Worm (Caenorhabditis elegans): ENCODE data around the gene H20E11.1.

Gene H20E11.1

ce11 chrIV:6859270-6859669 is 29.3 kb downstream of the H20E11.1 start, which contains the start of gene R13H7.2:
TSS of gene R13H7.2 (minus strand) at chrIV:6859370.
- TF ChIP-seq scrt-1 (GFP tag; IDR thresholded peaks at IDR 0.05): no peak
- no peak for TF ChIP-seq ceh-13 (GFP tag; optimal IDR thresholded peaks at IDR 0.05)
- no peak for TF ChIP-seq B0310.2 (tag; optimal IDR thresholded peaks at IDR 0.05)
- no peak for TF ChIP-seq flt-1 (GFP tag; IDR thresholded peaks at IDR 0.05)
- no peak for TF ChIP-seq F13C5.2 (tag; optimal IDR thresholded peaks at IDR 0.05)
- TF ChIP-seq ets-7 (tag; optimal IDR thresholded peaks at IDR 0.05): no peak
- no peak for TF ChIP-seq hmg-4 (GFP tag; optimal IDR thresholded peaks at IDR 0.05)
- TF ChIP-seq hmbx-1 (tag; optimal IDR thresholded peaks at IDR 0.05): no peak
- no peak for TF ChIP-seq tra-4 (tag; optimal IDR thresholded peaks at IDR 0.05)
- TF ChIP-seq ceh-36 (tag; optimal IDR thresholded peaks at IDR 0.05): no peak
- no peak for TF ChIP-seq hnd-1 (tag; optimal IDR thresholded peaks at IDR 0.05)
- TF ChIP-seq pes-1 (GFP tag; IDR thresholded peaks at IDR 0.05): no peak
- TF ChIP-seq aly-1 (tag; optimal IDR thresholded peaks at IDR 0.05): no peak
- no peak for TF ChIP-seq tbx-37 (GFP tag; conservative IDR thresholded peaks at IDR 0.05)
- TF ChIP-seq tbx-11 (GFP tag; IDR thresholded peaks at IDR 0.05): no peak
- TF ChIP-seq ama-1 (optimal IDR thresholded peaks at IDR 0.05): no peak
- no peak for TF ChIP-seq sea-1 (GFP tag; conservative IDR thresholded peaks at IDR 0.05)

DNA sequence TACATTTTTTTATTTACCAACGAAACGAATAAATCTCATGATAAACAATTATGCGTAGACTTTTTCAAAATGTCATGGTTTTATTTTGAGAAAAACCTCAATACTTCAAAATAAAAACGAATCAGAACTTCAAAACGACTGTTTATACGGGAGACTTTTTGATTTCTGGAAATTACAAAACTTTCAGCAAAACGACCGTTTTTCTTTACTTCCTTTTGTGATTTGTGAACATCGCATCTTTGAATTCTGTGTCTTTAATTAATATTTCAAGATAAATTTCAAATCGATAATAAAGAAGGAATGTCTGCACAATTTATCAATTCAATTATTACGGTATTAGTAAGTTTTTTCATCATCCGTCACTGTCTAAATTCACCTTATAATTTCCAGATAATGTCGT is 37.8 kb downstream of the H20E11.1 start, which contains the start of gene srx-20:
Gene srx-20 (plus strand): TSS at position 301 of the 400 bp plus-strand sequence.
- TF ChIP-seq ets-7 (tag; optimal IDR thresholded peaks at IDR 0.05): no peak
- TF ChIP-seq hnd-1 (tag; optimal IDR thresholded peaks at IDR 0.05): no peak
- no peak for TF ChIP-seq hmg-4 (GFP tag; optimal IDR thresholded peaks at IDR 0.05)
- TF ChIP-seq tbx-37 (GFP tag; conservative IDR thresholded peaks at IDR 0.05): no peak
- TF ChIP-seq pes-1 (GFP tag; IDR thresholded peaks at IDR 0.05): no peak
- TF ChIP-seq F13C5.2 (tag; optimal IDR thresholded peaks at IDR 0.05): no peak
- TF ChIP-seq ceh-13 (GFP tag; optimal IDR thresholded peaks at IDR 0.05): no peak
- no peak for TF ChIP-seq ama-1 (optimal IDR thresholded peaks at IDR 0.05)
- TF ChIP-seq flt-1 (GFP tag; IDR thresholded peaks at IDR 0.05): no peak
- TF ChIP-seq sea-1 (GFP tag; conservative IDR thresholded peaks at IDR 0.05): no peak
- no peak for TF ChIP-seq hmbx-1 (tag; optimal IDR thresholded peaks at IDR 0.05)
- TF ChIP-seq ceh-36 (tag; optimal IDR thresholded peaks at IDR 0.05): no peak
- no peak for TF ChIP-seq aly-1 (tag; optimal IDR thresholded peaks at IDR 0.05)
- TF ChIP-seq B0310.2 (tag; optimal IDR thresholded peaks at IDR 0.05): no peak
- no peak for TF ChIP-seq tra-4 (tag; optimal IDR thresholded peaks at IDR 0.05)
- TF ChIP-seq scrt-1 (GFP tag; IDR thresholded peaks at IDR 0.05): no peak

DNA sequence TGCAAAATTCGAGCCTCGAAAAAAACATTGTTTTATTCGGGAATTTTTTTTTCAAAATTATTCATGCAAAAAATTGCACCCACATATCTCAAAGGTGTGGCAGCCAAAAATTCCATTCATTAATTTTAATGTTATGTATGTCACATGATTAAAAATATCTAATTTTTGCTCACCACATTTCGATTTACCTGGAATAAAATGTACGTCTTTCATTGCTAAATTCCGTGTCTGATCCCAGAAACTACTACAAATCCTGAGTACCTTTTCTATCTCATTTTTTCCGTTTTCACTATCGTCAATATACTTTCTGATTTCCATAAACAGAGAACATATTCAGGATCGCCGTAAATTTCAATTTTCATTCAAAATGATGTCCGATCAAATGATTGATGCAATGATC is 43.0 kb downstream of the H20E11.1 start, which contains the start of gene srx-19:
Gene srx-19 (plus strand): TSS at position 301 of the 400 bp plus-strand sequence.
- TF ChIP-seq sea-1 (GFP tag; conservative IDR thresholded peaks at IDR 0.05) (no peak), tbx-37 (GFP tag; conservative IDR thresholded peaks at IDR 0.05) (no peak), ets-7 (tag; optimal IDR thresholded peaks at IDR 0.05) (no peak), scrt-1 (GFP tag; IDR thresholded peaks at IDR 0.05) (no peak), ceh-13 (GFP tag; optimal IDR thresholded peaks at IDR 0.05) (no peak), hnd-1 (tag; optimal IDR thresholded peaks at IDR 0.05) (no peak), aly-1 (tag; optimal IDR thresholded peaks at IDR 0.05) (no peak), ama-1 (optimal IDR thresholded peaks at IDR 0.05) (no peak)

- TF ChIP-seq tbx-37 (GFP tag; conservative IDR thresholded peaks at IDR 0.05) (no peak), tbx-11 (GFP tag; IDR thresholded peaks at IDR 0.05) (no peak), ama-1 (optimal IDR thresholded peaks at IDR 0.05) (no peak), F13C5.2 (tag; optimal IDR thresholded peaks at IDR 0.05) (no peak), ceh-36 (tag; optimal IDR thresholded peaks at IDR 0.05) (no peak), ceh-13 (GFP tag; optimal IDR thresholded peaks at IDR 0.05) (no peak), B0310.2 (tag; optimal IDR thresholded peaks at IDR 0.05) (no peak), scrt-1 (GFP tag; IDR thresholded peaks at IDR 0.05) (no peak), ets-7 (tag; optimal IDR thresholded peaks at IDR 0.05) (no peak), hnd-1 (tag; optimal IDR thresholded peaks at IDR 0.05) (no peak)
Observed at ce11 chrIV:6878912-6879554, 49.1 kb downstream of the H20E11.1 start.

- no peak for TF ChIP-seq ceh-13 (GFP tag; optimal IDR thresholded peaks at IDR 0.05)
- TF ChIP-seq ama-1 (optimal IDR thresholded peaks at IDR 0.05): no peak
- no peak for TF ChIP-seq tra-4 (tag; optimal IDR thresholded peaks at IDR 0.05)
Observed at ce11 chrIV:6879666-6880210, 49.8 kb downstream of the H20E11.1 start.

DNA sequence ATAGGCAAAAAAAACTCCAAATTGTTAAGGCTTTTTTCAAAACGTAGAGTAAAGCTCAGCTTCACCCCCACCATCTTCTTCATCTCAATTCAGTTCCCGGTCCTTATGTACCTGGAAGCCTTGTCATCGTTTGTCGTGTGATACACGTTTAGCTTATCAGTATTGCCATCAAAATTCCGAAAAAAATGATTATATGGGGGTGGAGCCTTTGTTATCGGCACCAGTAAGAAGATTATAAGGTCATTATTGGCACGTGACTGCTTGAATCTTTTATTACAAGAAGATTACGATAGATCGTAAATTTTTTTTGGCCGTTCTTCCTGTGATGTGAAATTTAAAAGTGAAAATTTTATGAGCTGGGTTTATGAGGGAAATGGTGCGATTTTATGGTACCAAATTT is 50.5 kb downstream of the H20E11.1 start:
- no peak for TF ChIP-seq pes-1 (GFP tag; IDR thresholded peaks at IDR 0.05)
- no peak for TF ChIP-seq B0310.2 (tag; optimal IDR thresholded peaks at IDR 0.05)
- TF ChIP-seq sea-1 (GFP tag; conservative IDR thresholded peaks at IDR 0.05): no peak
- no peak for TF ChIP-seq aly-1 (tag; optimal IDR thresholded peaks at IDR 0.05)
- TF ChIP-seq scrt-1 (GFP tag; IDR thresholded peaks at IDR 0.05): no peak
- no peak for TF ChIP-seq flt-1 (GFP tag; IDR thresholded peaks at IDR 0.05)
- no peak for TF ChIP-seq F13C5.2 (tag; optimal IDR thresholded peaks at IDR 0.05)
- no peak for TF ChIP-seq ceh-13 (GFP tag; optimal IDR thresholded peaks at IDR 0.05)

DNA sequence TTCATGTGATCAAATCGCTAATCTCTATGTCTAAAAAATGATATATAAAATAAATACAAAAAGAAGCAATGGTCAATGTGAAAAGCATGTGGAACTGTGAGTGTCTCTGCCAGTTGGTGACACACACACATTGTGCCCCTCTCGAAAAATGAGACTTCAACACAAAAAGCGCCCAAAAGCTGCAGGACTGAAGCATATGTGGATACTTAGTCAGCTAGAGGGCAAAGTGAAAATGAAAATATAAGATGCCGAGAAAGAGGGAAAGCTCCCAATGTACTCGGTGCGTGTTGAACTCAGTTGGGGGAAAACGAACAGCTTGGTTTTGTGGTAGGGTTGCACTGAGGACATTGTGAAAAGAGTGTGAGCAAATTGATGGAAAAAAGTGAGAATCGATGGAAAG is 51.2 kb downstream of the H20E11.1 start:
- TF ChIP-seq hmg-4 (GFP tag; optimal IDR thresholded peaks at IDR 0.05) (no peak), hmbx-1 (tag; optimal IDR thresholded peaks at IDR 0.05) (no peak), sea-1 (GFP tag; conservative IDR thresholded peaks at IDR 0.05) (no peak)

Measured in whole organism, early embryonic.